Fruit fly (Drosophila melanogaster) whole organism, embryonic: ENCODE results near the gene CG11842.

Experiments used
- Bteb2 ChIP-seq: fragments of 200-800 bp; sonication (Bioruptor generic); optimal IDR thresholded peaks from 2 replicates; lab custom pipeline; 2016; ENCODE audit warnings: missing biosample characterization, missing genetic modification characterization
- CG10654 ChIP-seq: fragments of 200-800 bp; sonication (Bioruptor generic); optimal IDR thresholded peaks from 2 replicates; lab custom pipeline; 2016; ENCODE audit warnings: missing biosample characterization, missing genetic modification characterization
- CG13624 ChIP-seq: fragments of 200-800 bp; sonication (Bioruptor generic); optimal IDR thresholded peaks from 2 replicates; lab custom pipeline; 2016; ENCODE audit warnings: missing biosample characterization, missing genetic modification characterization
- CG14965 ChIP-seq: fragments of 200-800 bp; sonication (Bioruptor generic); optimal IDR thresholded peaks from 2 replicates; lab custom pipeline; 2016; ENCODE audit warnings: missing biosample characterization, missing genetic modification characterization, borderline replicate concordance
- CG15479 ChIP-seq: fragments of 200-800 bp; sonication (Bioruptor generic); optimal IDR thresholded peaks from 3 replicates; lab custom pipeline; 2019; ENCODE audit warnings: missing biosample characterization, mild to moderate bottlenecking, missing genetic modification characterization, moderate library complexity
- CG16815 ChIP-seq: fragments of 200-800 bp; sonication (Bioruptor generic); optimal IDR thresholded peaks from 3 replicates; lab custom pipeline; 2017; ENCODE audit warnings: missing biosample characterization, mild to moderate bottlenecking, missing genetic modification characterization
- CG17568 ChIP-seq: fragments of 200-800 bp; sonication (Bioruptor generic); optimal IDR thresholded peaks from 2 replicates; lab custom pipeline; 2018; ENCODE audit warnings: missing biosample characterization, mild to moderate bottlenecking, missing genetic modification characterization, moderate library complexity
- CG18476 ChIP-seq: fragments of 200-800 bp; sonication (Bioruptor generic); optimal IDR thresholded peaks from 2 replicates; lab custom pipeline; 2016; ENCODE audit warnings: missing biosample characterization, mild to moderate bottlenecking, missing genetic modification characterization
- CG18764 ChIP-seq: fragments of 200-800 bp; sonication (Bioruptor generic); optimal IDR thresholded peaks from 3 replicates; lab custom pipeline; 2016; ENCODE audit warnings: missing biosample characterization, missing genetic modification characterization
- CG6254 ChIP-seq: fragments of 200-800 bp; sonication (Bioruptor generic); optimal IDR thresholded peaks from 3 replicates; lab custom pipeline; 2017; ENCODE audit warnings: mild to moderate bottlenecking, missing biosample characterization, missing genetic modification reagents, missing genetic modification characterization
- CHES-1-like ChIP-seq: fragments of 200-800 bp; sonication (Bioruptor generic); optimal IDR thresholded peaks from 2 replicates; lab custom pipeline; 2016; ENCODE audit warnings: missing biosample characterization, missing genetic modification characterization
- Dip2 ChIP-seq: fragments of 200-800 bp; sonication (Bioruptor generic); IDR thresholded peaks from 2 replicates; pipeline ENCODE4 v1.3.6; 2022; ENCODE audit warnings: missing biosample characterization, missing genetic modification characterization
- Doc3 ChIP-seq: fragments of 200-800 bp; sonication (Bioruptor generic); IDR thresholded peaks from 3 replicates; pipeline ENCODE4 v1.3.6; 2022; ENCODE audit warnings: missing biosample characterization, missing genetic modification characterization; ENCODE audit not compliant: partially characterized antibody
- Elba2 ChIP-seq: fragments of 200-800 bp; sonication (Bioruptor generic); optimal IDR thresholded peaks from 3 replicates; lab custom pipeline; 2016; ENCODE audit warnings: missing biosample characterization, missing genetic modification characterization
- H15 ChIP-seq: fragments of 200-800 bp; sonication (Bioruptor generic); IDR thresholded peaks from 3 replicates; pipeline ENCODE4 v1.3.6; 2022; ENCODE audit warnings: missing biosample characterization, missing genetic modification characterization
- HLHmδ ChIP-seq: fragments of 200-800 bp; sonication (Bioruptor generic); optimal IDR thresholded peaks from 2 replicates; lab custom pipeline; 2018; ENCODE audit warnings: missing biosample characterization, mild to moderate bottlenecking, missing genetic modification characterization, moderate library complexity
- HmgZ ChIP-seq: fragments of 200-800 bp; sonication (Bioruptor generic); optimal IDR thresholded peaks from 2 replicates; lab custom pipeline; 2018; ENCODE audit warnings: missing biosample characterization, mild to moderate bottlenecking, missing genetic modification characterization
- Med ChIP-seq: fragments of 200-800 bp; sonication (Bioruptor generic); peaks from one replicate; lab custom pipeline; 2016; ENCODE audit warnings: missing biosample characterization, missing genetic modification characterization, mild to moderate bottlenecking, inconsistent platforms, moderate library complexity
- Myb ChIP-seq: fragments of 200-800 bp; sonication (Bioruptor generic); optimal IDR thresholded peaks from 2 replicates; lab custom pipeline; 2016; ENCODE audit warnings: missing biosample characterization, missing genetic modification characterization
- Ptx1 ChIP-seq: fragments of 200-800 bp; sonication (Bioruptor generic); IDR thresholded peaks from 2 replicates; pipeline ENCODE4 v1.3.6; 2022; ENCODE audit warnings: missing biosample characterization, missing genetic modification characterization
- Ravus ChIP-seq: fragments of 200-800 bp; sonication (Bioruptor generic); IDR thresholded peaks from 2 replicates; pipeline ENCODE4 v1.3.6; 2022; ENCODE audit warnings: missing biosample characterization, missing genetic modification characterization
- bbx ChIP-seq: fragments of 200-800 bp; sonication (Bioruptor generic); IDR thresholded peaks from 2 replicates; pipeline ENCODE4 v1.3.6; 2022; ENCODE audit warnings: missing biosample characterization, missing genetic modification characterization; ENCODE audit not compliant: partially characterized antibody
- btn ChIP-seq: fragments of 200-800 bp; sonication (Bioruptor generic); optimal IDR thresholded peaks from 2 replicates; lab custom pipeline; 2016; ENCODE audit warnings: missing biosample characterization, missing genetic modification characterization
- chif ChIP-seq, 2 experiments: fragments of 200-800 bp; sonication (Bioruptor generic); optimal IDR thresholded peaks; 3 replicates each; lab custom pipeline; 2016; ENCODE audit warnings: missing biosample characterization in 2 of 2, missing genetic modification characterization in 2 of 2
- da ChIP-seq: fragments of 200-800 bp; sonication (Bioruptor generic); optimal IDR thresholded peaks from 2 replicates; lab custom pipeline; 2016; ENCODE audit warnings: missing biosample characterization, missing genetic modification characterization
- en ChIP-seq: fragments of 200-800 bp; sonication (Bioruptor generic); optimal IDR thresholded peaks from 2 replicates; lab custom pipeline; 2016; ENCODE audit warnings: missing biosample characterization, missing genetic modification characterization
- ewg ChIP-seq: fragments of 200-800 bp; sonication (Bioruptor generic); optimal IDR thresholded peaks from 3 replicates; lab custom pipeline; 2017; ENCODE audit warnings: mild to moderate bottlenecking, missing biosample characterization, missing genetic modification reagents, missing genetic modification characterization
- fd102C ChIP-seq: fragments of 200-800 bp; sonication (Bioruptor generic); optimal IDR thresholded peaks from 2 replicates; lab custom pipeline; 2018; ENCODE audit warnings: missing biosample characterization, mild to moderate bottlenecking, missing genetic modification characterization, moderate library complexity
- fd96Cb ChIP-seq: fragments of 200-800 bp; sonication (Bioruptor generic); optimal IDR thresholded peaks from 2 replicates; lab custom pipeline; 2018; ENCODE audit warnings: missing biosample characterization, mild to moderate bottlenecking, missing genetic modification characterization, moderate library complexity
- gce ChIP-seq: fragments of 200-800 bp; sonication (Bioruptor generic); IDR thresholded peaks from 3 replicates; pipeline ENCODE4 v1.3.6; 2022; ENCODE audit warnings: missing biosample characterization, missing genetic modification characterization
- gro ChIP-seq: fragments of 200-800 bp; sonication (Bioruptor generic); optimal IDR thresholded peaks from 2 replicates; lab custom pipeline; 2016; ENCODE audit warnings: missing biosample characterization, missing genetic modification characterization
- kni ChIP-seq: fragments of 200-800 bp; sonication (Bioruptor generic); optimal IDR thresholded peaks from 3 replicates; lab custom pipeline; 2017; ENCODE audit warnings: mild to moderate bottlenecking, missing biosample characterization, missing genetic modification reagents, missing genetic modification characterization
- lmd ChIP-seq: fragments of 200-800 bp; sonication (Bioruptor generic); IDR thresholded peaks from 2 replicates; pipeline ENCODE4 v1.3.6; 2022; ENCODE audit warnings: missing biosample characterization, missing genetic modification characterization
- oc ChIP-seq: fragments of 200-800 bp; sonication (Bioruptor generic); optimal IDR thresholded peaks from 2 replicates; lab custom pipeline; 2018; ENCODE audit warnings: missing biosample characterization, mild to moderate bottlenecking, missing genetic modification characterization, moderate library complexity
- pho ChIP-seq: fragments of 200-800 bp; sonication (Bioruptor generic); optimal IDR thresholded peaks from 2 replicates; lab custom pipeline; 2016; ENCODE audit warnings: missing biosample characterization, missing genetic modification characterization
- psq ChIP-seq: fragments of 200-800 bp; sonication (Bioruptor generic); optimal IDR thresholded peaks from 2 replicates; lab custom pipeline; 2017; ENCODE audit warnings: missing biosample characterization, missing genetic modification characterization
- pum ChIP-seq: fragments of 200-800 bp; sonication (Bioruptor generic); optimal IDR thresholded peaks from 2 replicates; lab custom pipeline; 2016; ENCODE audit warnings: missing biosample characterization, missing genetic modification characterization
- salm ChIP-seq: fragments of 200-800 bp; sonication (Bioruptor generic); optimal IDR thresholded peaks from 2 replicates; lab custom pipeline; 2018; ENCODE audit warnings: missing biosample characterization, mild to moderate bottlenecking, missing genetic modification characterization
- tap ChIP-seq: fragments of 200-800 bp; optimal IDR thresholded peaks from 3 replicates; lab custom pipeline; 2019; ENCODE audit warnings: missing biosample characterization, mild to moderate bottlenecking, missing genetic modification characterization, moderate library complexity
- toy ChIP-seq: fragments of 200-800 bp; sonication (Bioruptor generic); IDR thresholded peaks from 2 replicates; pipeline ENCODE4 v1.3.6; 2022; ENCODE audit warnings: missing biosample characterization, missing genetic modification characterization
- trem ChIP-seq: fragments of 200-800 bp; optimal IDR thresholded peaks from 3 replicates; lab custom pipeline; 2019; ENCODE audit warnings: missing biosample characterization, mild to moderate bottlenecking, missing genetic modification characterization, moderate library complexity
- vfl ChIP-seq: fragments of 200-800 bp; sonication (Bioruptor generic); optimal IDR thresholded peaks from 2 replicates; lab custom pipeline; 2016; ENCODE audit warnings: missing biosample characterization, missing genetic modification characterization
- vnd ChIP-seq: fragments of 200-800 bp; sonication (Bioruptor generic); IDR thresholded peaks from 3 replicates; pipeline ENCODE4 v1.3.6; 2022; ENCODE audit warnings: missing biosample characterization, missing genetic modification characterization; ENCODE audit not compliant: partially characterized antibody
- wek ChIP-seq: fragments of 200-800 bp; sonication (Bioruptor generic); optimal IDR thresholded peaks from 3 replicates; lab custom pipeline; 2018; ENCODE audit warnings: missing biosample characterization, mild to moderate bottlenecking, missing genetic modification characterization, moderate library complexity

The CG11842 gene

dm6 chr3R:29083459-29084457, 31.3 kb downstream of the CG11842 start (continued):
- TF ChIP-seq gro (no peak), oc (tag; lab: Kevin White, UChicago) (peak; percentile 32), psq (GFP tag; lab: Kevin White, UChicago) (no peak), CHES-1-like (GFP tag; lab: Kevin White, UChicago) (no peak), btn (GFP tag; lab: Kevin White, UChicago) (no peak), kni (GFP tag; lab: Kevin White, UChicago) (peak; percentile 37), CG10654 (GFP tag; lab: Kevin White, UChicago) (no peak), chif (GFP tag; optimal IDR thresholded peaks at IDR 0.05; lab: Kevin White, UChicago) (no peak), Doc3 (GFP tag; lab: Robert Waterston, UW) (no peak), vnd (GFP tag; lab: Robert Waterston, UW) (no peak), fd102C (GFP tag; lab: Kevin White, UChicago) (no peak), HLHmδ (GFP tag; lab: Kevin White, UChicago) (peak; percentile 70), HmgZ (tag; lab: Kevin White, UChicago) (no peak), Ravus (no peak), wek (GFP tag; lab: Kevin White, UChicago) (peak; percentile 55), trem (no peak), bbx (no peak), CG13624 (GFP tag; lab: Kevin White, UChicago) (no peak), CG6254 (GFP tag; lab: Kevin White, UChicago) (peak; percentile 42), Elba2 (GFP tag; lab: Kevin White, UChicago) (no peak), da (GFP tag; lab: Kevin White, UChicago) (no peak), Med (GFP tag; lab: Kevin White, UChicago) (peak; percentile 55), Ptx1 (GFP tag; lab: Robert Waterston, UW) (no peak), Dip2 (GFP tag; lab: Robert Waterston, UW) (no peak), CG18476 (GFP tag; lab: Kevin White, UChicago) (no peak), ewg (GFP tag; lab: Kevin White, UChicago) (no peak), fd96Cb (no peak), gce (GFP tag; lab: Robert Waterston, UW) (0 out of 3 replicates have a peak, but pooled peaks have one; percentile 40), en (no peak), pum (GFP tag; lab: Kevin White, UChicago) (no peak), CG15479 (GFP tag; lab: Kevin White, UChicago) (peak; percentile 76), Bteb2 (GFP tag; lab: Kevin White, UChicago) (no peak), tap (peak; percentile 27), CG17568 (peak; percentile 30), lmd (GFP tag; lab: Robert Waterston, UW) (no peak), H15 (no peak), CG16815 (GFP tag; lab: Kevin White, UChicago) (no peak), salm (no peak), CG18764 (GFP tag; lab: Kevin White, UChicago) (no peak), pho (GFP tag; lab: Kevin White, UChicago) (no peak), toy (GFP tag; lab: Robert Waterston, UW) (no peak), vfl (GFP tag; lab: Kevin White, UChicago) (no peak), Myb (GFP tag; lab: Kevin White, UChicago) (no peak), CG14965 (GFP tag; lab: Kevin White, UChicago) (no peak)
